Worm (Caenorhabditis elegans) whole organism, L3 larva: ENCODE results near the gene F23H11.4.

Experiments
- egl-27 ChIP-seq: sonication (generic microtip); optimal IDR thresholded peaks from 4 replicates; lab custom pipeline; 2017; ENCODE audit warnings: missing biosample characterization, missing genetic modification reagents, missing genetic modification characterization
- ztf-11 ChIP-seq: fragments of 150-350 bp; optimal IDR thresholded peaks from 2 replicates; lab custom pipeline; 2014; ENCODE audit warnings: missing biosample characterization, missing genetic modification characterization

DNA sequence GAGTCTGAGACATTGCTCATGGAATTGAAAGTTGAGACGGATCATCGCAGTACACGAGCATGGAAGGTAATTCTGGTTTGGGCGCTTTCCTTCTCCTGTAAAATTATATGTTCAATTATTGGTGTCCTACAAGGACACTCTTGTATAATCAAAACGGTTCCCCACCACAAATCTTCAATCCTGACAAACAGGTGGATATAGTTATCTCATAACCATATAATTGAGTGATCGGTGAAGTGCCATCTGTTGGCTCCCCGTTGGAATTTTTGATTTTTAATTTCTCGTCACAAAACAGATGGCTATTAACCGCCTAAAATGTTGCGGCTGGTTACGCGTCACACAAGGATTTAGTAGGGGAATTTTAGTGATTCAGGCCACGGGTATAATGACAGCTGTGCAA lies 38.5 kb downstream of the F23H11.4 start:
- TF ChIP-seq egl-27 (tag; lab: Kevin White, UChicago) (no peak), ztf-11 (tag; lab: Kevin White, UChicago) (no peak)
